Fruit fly (Drosophila melanogaster) whole organism, embryonic: ENCODE results near the gene qless.

Experiments
- Abd-B ChIP-seq: fragments of 200-800 bp; sonication (Bioruptor generic); optimal IDR thresholded peaks from 2 replicates; lab custom pipeline; 2018; ENCODE audit warnings: missing biosample characterization, mild to moderate bottlenecking, missing genetic modification characterization, moderate library complexity
- BEAF-32 ChIP-seq: fragments of 200-800 bp; sonication (Bioruptor generic); optimal IDR thresholded peaks from 3 replicates; lab custom pipeline; 2017; ENCODE audit warnings: missing biosample characterization, missing genetic modification characterization, mild to moderate bottlenecking, moderate library complexity, missing genetic modification reagents
- BtbVII ChIP-seq: fragments of 200-800 bp; sonication (Bioruptor generic); optimal IDR thresholded peaks from 3 replicates; lab custom pipeline; 2017; ENCODE audit warnings: missing biosample characterization, mild to moderate bottlenecking, missing genetic modification characterization
- CG12155 ChIP-seq: fragments of 200-800 bp; sonication (Bioruptor generic); optimal IDR thresholded peaks from 3 replicates; lab custom pipeline; 2016; ENCODE audit warnings: missing biosample characterization, missing genetic modification characterization
- CG13624 ChIP-seq: fragments of 200-800 bp; sonication (Bioruptor generic); optimal IDR thresholded peaks from 2 replicates; lab custom pipeline; 2016; ENCODE audit warnings: missing biosample characterization, missing genetic modification characterization
- CG14710 ChIP-seq: fragments of 200-800 bp; sonication (Bioruptor generic); optimal IDR thresholded peaks from 3 replicates; lab custom pipeline; 2019; ENCODE audit warnings: missing biosample characterization, mild to moderate bottlenecking, missing genetic modification characterization, moderate library complexity
- CG1792 ChIP-seq: fragments of 200-800 bp; sonication (Bioruptor generic); optimal IDR thresholded peaks from 2 replicates; lab custom pipeline; 2016; ENCODE audit warnings: missing biosample characterization, missing genetic modification characterization
- CG32772 ChIP-seq: fragments of 200-800 bp; sonication (Bioruptor generic); IDR thresholded peaks from 2 replicates; pipeline ENCODE4 v1.3.6; 2022; ENCODE audit warnings: missing biosample characterization, missing genetic modification characterization
- CG4820 ChIP-seq: fragments of 200-800 bp; sonication (Bioruptor generic); optimal IDR thresholded peaks from 3 replicates; lab custom pipeline; 2016; ENCODE audit warnings: missing biosample characterization, missing genetic modification characterization
- CG6175 ChIP-seq: fragments of 200-800 bp; sonication (Bioruptor generic); IDR thresholded peaks from 3 replicates; pipeline ENCODE4 v1.3.6; 2022; ENCODE audit warnings: missing biosample characterization, missing genetic modification characterization
- CG6254 ChIP-seq: fragments of 200-800 bp; sonication (Bioruptor generic); optimal IDR thresholded peaks from 3 replicates; lab custom pipeline; 2017; ENCODE audit warnings: mild to moderate bottlenecking, missing biosample characterization, missing genetic modification reagents, missing genetic modification characterization
- D19B ChIP-seq: fragments of 200-800 bp; sonication (Bioruptor generic); optimal IDR thresholded peaks from 2 replicates; lab custom pipeline; 2017; ENCODE audit warnings: missing biosample characterization, mild to moderate bottlenecking, missing genetic modification characterization
- Ets97D ChIP-seq: fragments of 200-800 bp; sonication (Bioruptor generic); optimal IDR thresholded peaks from 3 replicates; lab custom pipeline; 2016; ENCODE audit warnings: missing biosample characterization, missing genetic modification characterization
- HLH4C ChIP-seq: fragments of 200-800 bp; sonication (Bioruptor generic); IDR thresholded peaks from 3 replicates; pipeline ENCODE4 v1.3.6; 2022; ENCODE audit warnings: missing biosample characterization, missing genetic modification characterization; ENCODE audit not compliant: partially characterized antibody
- Hr3 ChIP-seq: fragments of 200-800 bp; sonication (Bioruptor generic); optimal IDR thresholded peaks from 3 replicates; lab custom pipeline; 2016; ENCODE audit warnings: missing biosample characterization, missing genetic modification characterization
- Hsf ChIP-seq: fragments of 200-800 bp; sonication (Bioruptor generic); optimal IDR thresholded peaks from 3 replicates; lab custom pipeline; 2016; ENCODE audit warnings: missing biosample characterization, missing genetic modification characterization
- Jarid2 ChIP-seq: fragments of 200-800 bp; sonication (Bioruptor generic); optimal IDR thresholded peaks from 3 replicates; lab custom pipeline; 2017; ENCODE audit warnings: mild to moderate bottlenecking, missing biosample characterization, missing genetic modification reagents, missing genetic modification characterization
- Lhr ChIP-seq: fragments of 200-800 bp; sonication (Bioruptor generic); optimal IDR thresholded peaks from 3 replicates; lab custom pipeline; 2017; ENCODE audit warnings: mild to moderate bottlenecking, missing biosample characterization, missing genetic modification reagents, missing genetic modification characterization
- MBD-R2 ChIP-seq: fragments of 200-800 bp; sonication (Bioruptor generic); IDR thresholded peaks from 2 replicates; pipeline ENCODE4 v1.3.6; 2022; ENCODE audit warnings: missing biosample characterization, missing genetic modification characterization
- Myb ChIP-seq: fragments of 200-800 bp; sonication (Bioruptor generic); optimal IDR thresholded peaks from 2 replicates; lab custom pipeline; 2016; ENCODE audit warnings: missing biosample characterization, missing genetic modification characterization
- Ravus ChIP-seq: fragments of 200-800 bp; sonication (Bioruptor generic); IDR thresholded peaks from 2 replicates; pipeline ENCODE4 v1.3.6; 2022; ENCODE audit warnings: missing biosample characterization, missing genetic modification characterization
- Trl ChIP-seq, 3 experiments: fragments of >200 bp in 2 of 3; fragments of 200-800 bp in 1 of 3; sonication (Bioruptor generic) in 1 of 3; optimal IDR thresholded peaks; 2 replicates in 1 of 3; 3 replicates in 2 of 3; lab custom pipeline; 2016 to 2017; ENCODE audit warnings: missing biosample characterization in 1 of 3, missing genetic modification characterization in 1 of 3
- Usf ChIP-seq: fragments of 200-800 bp; sonication (Bioruptor generic); optimal IDR thresholded peaks from 2 replicates; lab custom pipeline; 2017; ENCODE audit warnings: missing genotype, missing biosample characterization, missing genetic modification characterization
- ab ChIP-seq: fragments of 200-800 bp; sonication (Bioruptor generic); optimal IDR thresholded peaks from 2 replicates; lab custom pipeline; 2016; ENCODE audit warnings: missing biosample characterization, missing genetic modification characterization
- amos ChIP-seq: fragments of 200-800 bp; sonication (Bioruptor generic); IDR thresholded peaks from 2 replicates; pipeline ENCODE4 v1.3.6; 2022; ENCODE audit warnings: missing biosample characterization, missing genetic modification characterization; ENCODE audit not compliant: partially characterized antibody
- aop ChIP-seq: fragments of 200-800 bp; sonication (Bioruptor generic); IDR thresholded peaks from 2 replicates; pipeline ENCODE4 v1.3.6; 2022; ENCODE audit warnings: missing biosample characterization, missing genetic modification characterization
- ato ChIP-seq: fragments of 200-800 bp; sonication (Bioruptor generic); IDR thresholded peaks from 2 replicates; pipeline ENCODE4 v1.3.6; 2022; ENCODE audit warnings: missing biosample characterization, missing genetic modification characterization; ENCODE audit not compliant: partially characterized antibody
- bbx ChIP-seq: fragments of 200-800 bp; sonication (Bioruptor generic); IDR thresholded peaks from 2 replicates; pipeline ENCODE4 v1.3.6; 2022; ENCODE audit warnings: missing biosample characterization, missing genetic modification characterization; ENCODE audit not compliant: partially characterized antibody
- bcd ChIP-seq: fragments of 200-800 bp; sonication (Bioruptor generic); optimal IDR thresholded peaks from 2 replicates; lab custom pipeline; 2017; ENCODE audit warnings: missing biosample characterization, mild to moderate bottlenecking, missing genetic modification characterization
- chinmo ChIP-seq: fragments of 200-800 bp; sonication (Bioruptor generic); IDR thresholded peaks from 4 replicates; pipeline ENCODE4 v1.3.6; 2022; ENCODE audit warnings: missing biosample characterization, missing genetic modification characterization; ENCODE audit not compliant: partially characterized antibody
- dysf ChIP-seq: fragments of 200-800 bp; sonication (Bioruptor generic); IDR thresholded peaks from 3 replicates; pipeline ENCODE4 v1.3.6; 2022; ENCODE audit warnings: missing biosample characterization, missing genetic modification characterization
- emc ChIP-seq: fragments of 200-800 bp; sonication (Bioruptor generic); optimal IDR thresholded peaks from 2 replicates; lab custom pipeline; 2016; ENCODE audit warnings: missing biosample characterization, missing genetic modification characterization
- ems ChIP-seq: fragments of 200-800 bp; sonication (Bioruptor generic); optimal IDR thresholded peaks from 3 replicates; lab custom pipeline; 2016; ENCODE audit warnings: missing biosample characterization, missing genetic modification characterization
- fd102C ChIP-seq: fragments of 200-800 bp; sonication (Bioruptor generic); optimal IDR thresholded peaks from 2 replicates; lab custom pipeline; 2018; ENCODE audit warnings: missing biosample characterization, mild to moderate bottlenecking, missing genetic modification characterization, moderate library complexity
- gcm ChIP-seq: fragments of 200-800 bp; sonication (Bioruptor generic); optimal IDR thresholded peaks from 2 replicates; lab custom pipeline; 2019; ENCODE audit warnings: missing biosample characterization, mild to moderate bottlenecking, missing genetic modification characterization, moderate library complexity
- gem ChIP-seq: fragments of 200-800 bp; sonication (Bioruptor generic); optimal IDR thresholded peaks from 2 replicates; lab custom pipeline; 2019; ENCODE audit warnings: missing biosample characterization, mild to moderate bottlenecking, missing genetic modification characterization, moderate library complexity
- gfzf ChIP-seq: fragments of 200-800 bp; sonication (Bioruptor generic); optimal IDR thresholded peaks from 2 replicates; lab custom pipeline; 2016; ENCODE audit warnings: missing biosample characterization, mild to moderate bottlenecking, missing genetic modification characterization, moderate library complexity
- kah ChIP-seq: fragments of 200-800 bp; sonication (Bioruptor generic); optimal IDR thresholded peaks from 2 replicates; lab custom pipeline; 2018; ENCODE audit warnings: missing biosample characterization, mild to moderate bottlenecking, missing genetic modification characterization
- kay ChIP-seq: fragments of 200-800 bp; sonication (Bioruptor generic); optimal IDR thresholded peaks from 2 replicates; lab custom pipeline; 2016; ENCODE audit warnings: missing biosample characterization, missing genetic modification characterization
- ken ChIP-seq: fragments of 200-800 bp; sonication (Bioruptor generic); IDR thresholded peaks from 3 replicates; pipeline ENCODE4 v1.3.6; 2022; ENCODE audit warnings: missing biosample characterization, missing genetic modification characterization
- kni ChIP-seq: fragments of 200-800 bp; sonication (Bioruptor generic); optimal IDR thresholded peaks from 3 replicates; lab custom pipeline; 2017; ENCODE audit warnings: mild to moderate bottlenecking, missing biosample characterization, missing genetic modification reagents, missing genetic modification characterization
- lov ChIP-seq, 2 experiments: fragments of 200-800 bp in 1 of 2; fragments of >200 bp in 1 of 2; sonication (Bioruptor generic) in 1 of 2; IDR thresholded peaks in 1 of 2; optimal IDR thresholded peaks in 1 of 2; 2 replicates in 1 of 2; 3 replicates in 1 of 2; pipeline versions ENCODE4 v1.3.6 to Lab custom; 2017 to 2022; ENCODE audit warnings: missing biosample characterization in 1 of 2, missing genetic modification characterization in 1 of 2
- nerfin-2 ChIP-seq: fragments of 200-800 bp; sonication (Bioruptor generic); IDR thresholded peaks from 2 replicates; pipeline ENCODE4 v1.3.6; 2022; ENCODE audit warnings: missing biosample characterization, missing genetic modification characterization; ENCODE audit not compliant: partially characterized antibody
- pum ChIP-seq: fragments of 200-800 bp; sonication (Bioruptor generic); optimal IDR thresholded peaks from 2 replicates; lab custom pipeline; 2016; ENCODE audit warnings: missing biosample characterization, missing genetic modification characterization
- ro ChIP-seq: fragments of 200-800 bp; sonication (Bioruptor generic); IDR thresholded peaks from 2 replicates; pipeline ENCODE4 v1.3.6; 2022; ENCODE audit warnings: missing biosample characterization, missing genetic modification characterization
- sens ChIP-seq: fragments of 200-800 bp; sonication (Bioruptor generic); peaks from one replicate; lab custom pipeline; 2016; ENCODE audit warnings: missing biosample characterization, missing genetic modification characterization
- slou ChIP-seq: fragments of 200-800 bp; sonication (Bioruptor generic); optimal IDR thresholded peaks from 3 replicates; lab custom pipeline; 2016; ENCODE audit warnings: missing biosample characterization, missing genetic modification characterization
- ssp ChIP-seq: fragments of 200-800 bp; sonication (Bioruptor generic); IDR thresholded peaks from 2 replicates; pipeline ENCODE4 v1.3.6; 2022; ENCODE audit warnings: missing biosample characterization, missing genetic modification characterization
- stc ChIP-seq: fragments of 200-800 bp; sonication (Bioruptor generic); IDR thresholded peaks from 2 replicates; pipeline ENCODE4 v1.3.6; 2022; ENCODE audit warnings: missing biosample characterization, missing genetic modification characterization
- tio ChIP-seq: fragments of 200-800 bp; sonication (Bioruptor generic); optimal IDR thresholded peaks from 2 replicates; lab custom pipeline; 2017; ENCODE audit warnings: missing biosample characterization, missing genetic modification characterization, inconsistent platforms

qless gene

DNA sequence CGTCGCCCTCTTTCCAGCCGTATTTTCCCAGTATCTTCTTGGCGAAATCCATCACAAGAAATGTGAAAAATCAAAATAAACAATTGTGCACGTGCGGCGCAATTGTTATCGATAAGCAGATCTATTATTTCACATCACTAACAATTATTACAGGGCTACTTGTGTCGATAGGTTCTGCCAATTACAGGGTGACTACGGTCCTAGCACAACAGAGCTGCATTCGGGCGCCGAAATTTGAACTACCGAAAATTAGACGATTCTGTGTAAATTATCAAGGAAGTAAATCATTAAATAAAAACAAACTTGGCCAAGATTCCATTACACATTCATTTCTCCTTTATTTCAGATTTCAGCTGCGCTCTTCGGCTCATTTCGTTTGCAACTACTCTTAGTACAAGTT, 36.6 kb downstream of the qless start, which contains the start of gene CG15561 (continued):
- peak; percentile 30 for TF ChIP-seq Hsf (GFP tag; lab: Kevin White, UChicago)
- TF ChIP-seq Trl (optimal IDR thresholded peaks at IDR 0.05; lab: Kevin White, UChicago): no peak
- peak; percentile 32 for TF ChIP-seq Trl (GFP tag; optimal IDR thresholded peaks at IDR 0.05; lab: Kevin White, UChicago)
- no peak for TF ChIP-seq Hr3 (GFP tag; lab: Kevin White, UChicago)
- peak; percentile 70 for TF ChIP-seq CG13624 (GFP tag; lab: Kevin White, UChicago)
- TF ChIP-seq ro: no peak
- TF ChIP-seq CG6175 (GFP tag; lab: Robert Waterston, UW): no peak
- TF ChIP-seq stc (GFP tag; lab: Robert Waterston, UW): no peak
- TF ChIP-seq tio (GFP tag; lab: Kevin White, UChicago): no peak
- TF ChIP-seq D19B (GFP tag; lab: Kevin White, UChicago): peak; percentile 7
- no peak for TF ChIP-seq dysf (GFP tag; lab: Robert Waterston, UW)
- no peak for TF ChIP-seq Ravus (GFP tag; lab: Robert Waterston, UW)
- peak; percentile 50 for TF ChIP-seq bcd
- TF ChIP-seq slou (GFP tag; lab: Kevin White, UChicago): no peak
- TF ChIP-seq Ets97D (GFP tag; lab: Kevin White, UChicago): peak; percentile 78
- peak; percentile 35 for TF ChIP-seq pum
- no peak for TF ChIP-seq ken (GFP tag; lab: Robert Waterston, UW)
- TF ChIP-seq bbx: no peak
- no peak for TF ChIP-seq CG32772
- TF ChIP-seq kay (GFP tag; lab: Kevin White, UChicago): no peak
- peak; percentile 14 for TF ChIP-seq kah
- no peak for TF ChIP-seq Usf (GFP tag; lab: Kevin White, UChicago)
- no peak for TF ChIP-seq gem
- no peak for TF ChIP-seq BtbVII
- peak; percentile 13 for TF ChIP-seq fd102C (GFP tag; lab: Kevin White, UChicago)
- TF ChIP-seq ato: no peak
- no peak for TF ChIP-seq gcm (GFP tag; lab: Kevin White, UChicago)
- TF ChIP-seq ab (GFP tag; lab: Kevin White, UChicago): no peak
- TF ChIP-seq ssp (GFP tag; lab: Robert Waterston, UW): no peak
- TF ChIP-seq CG4820 (GFP tag; lab: Kevin White, UChicago): no peak
- TF ChIP-seq Jarid2 (GFP tag; lab: Kevin White, UChicago): no peak
- TF ChIP-seq, all 482 proteins: peak for 159

DNA sequence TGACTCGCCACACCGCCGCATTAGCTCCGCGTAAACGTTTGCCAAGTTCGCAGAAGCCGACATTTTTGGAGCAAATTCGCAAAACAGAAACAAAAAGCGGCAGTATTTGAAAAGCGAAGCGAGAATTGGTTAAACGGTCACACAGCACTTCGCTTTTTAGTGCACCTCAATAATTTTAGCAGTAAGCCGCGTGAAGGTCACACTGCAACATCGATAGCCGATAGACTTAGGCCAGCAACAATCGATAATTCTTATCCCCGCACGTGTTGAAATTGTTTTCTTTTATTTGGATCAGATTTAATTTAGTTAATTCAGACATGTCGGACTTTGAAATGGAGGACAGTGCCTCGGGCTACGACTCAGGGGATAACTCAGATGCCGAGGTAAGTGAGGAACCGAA, 39.2 kb downstream of the qless start, which contains the start of the genes Zwilch and CG1542:
Zwilch (minus strand) TSS at position 150 of the 400 bp plus-strand sequence.
CG1542 (plus strand) TSS at position 232 of the 400 bp plus-strand sequence.
- no peak for TF ChIP-seq CG1792 (GFP tag; lab: Kevin White, UChicago)
- peak; percentile 77 for TF ChIP-seq ato
- peak; percentile 77 for TF ChIP-seq BEAF-32 (GFP tag; lab: Kevin White, UChicago)
- no peak for TF ChIP-seq ems (GFP tag; lab: Kevin White, UChicago)
- no peak for TF ChIP-seq emc (GFP tag; lab: Kevin White, UChicago)
- TF ChIP-seq Abd-B (GFP tag; lab: Kevin White, UChicago): peak; percentile 45
- no peak for TF ChIP-seq pum
- peak; percentile 88; the same call in 3 of the 4 replicates for TF ChIP-seq chinmo (GFP tag; lab: Robert Waterston, UW)
- TF ChIP-seq sens (GFP tag; lab: Kevin White, UChicago): peak; percentile 78
- peak; percentile 79 for TF ChIP-seq amos (GFP tag; lab: Robert Waterston, UW)
- TF ChIP-seq CG6254: peak; percentile 94
- TF ChIP-seq CG14710: peak; percentile 63
- TF ChIP-seq nerfin-2 (GFP tag; lab: Robert Waterston, UW): peak; percentile 79
- TF ChIP-seq lov (optimal IDR thresholded peaks at IDR 0.05; lab: Kevin White, UChicago): no peak
- no peak for TF ChIP-seq lov (GFP tag; IDR thresholded peaks at IDR 0.05; lab: Robert Waterston, UW)
- TF ChIP-seq kni (GFP tag; lab: Kevin White, UChicago): peak; percentile 25
- no peak for TF ChIP-seq aop (GFP tag; lab: Robert Waterston, UW)
- peak; percentile 81 for TF ChIP-seq HLH4C
- TF ChIP-seq MBD-R2 (GFP tag; lab: Robert Waterston, UW): peak; percentile 91
- TF ChIP-seq Myb: peak; percentile 73
- no peak for TF ChIP-seq Lhr
- TF ChIP-seq bbx: peak; percentile 83
- TF ChIP-seq CG12155 (GFP tag; lab: Kevin White, UChicago): no peak
- TF ChIP-seq gfzf (GFP tag; lab: Kevin White, UChicago): peak; percentile 92
